Fruit fly (Drosophila melanogaster): ENCODE data around the gene Hou.

DNA sequence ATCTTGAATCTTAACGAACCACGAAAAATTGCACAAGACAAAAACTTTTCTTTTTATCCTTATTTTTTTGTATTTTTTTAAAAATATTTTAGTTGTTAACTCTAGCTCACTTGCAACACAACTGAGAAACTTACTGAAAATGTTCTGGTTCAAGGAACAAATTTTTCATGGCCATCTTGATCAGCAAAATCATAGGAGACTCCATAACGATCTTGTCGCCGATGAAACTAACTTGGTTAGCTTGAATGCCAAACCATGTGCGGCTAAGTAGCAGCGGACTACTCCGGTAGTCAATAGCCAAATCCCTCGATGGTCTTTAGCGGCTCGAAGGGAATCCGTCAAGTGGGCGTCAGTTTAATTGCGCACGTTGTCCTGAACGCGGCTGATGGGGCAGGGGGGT is 32.8 kb downstream of the Hou start, which contains the start of gene CG15040:
- TF ChIP-seq CG8478 (optimal IDR thresholded peaks at IDR 0.05): no peak
- no peak for TF ChIP-seq CTCF (optimal IDR thresholded peaks at IDR 0.05)

Data from S2 (cell line).